Worm (Caenorhabditis elegans) whole organism, early embryonic: ENCODE results near the gene cutl-17.

ENCODE experiments used
- B0310.2 ChIP-seq: sonication (generic microtip); optimal IDR thresholded peaks from 2 replicates; lab custom pipeline; 2016; ENCODE audit warnings: mild to moderate bottlenecking, missing genetic modification characterization, missing compliant biosample characterization
- ama-1 ChIP-seq: fragments of 150-350 bp; optimal IDR thresholded peaks from 2 replicates; lab custom pipeline; 2014
- ceh-13 ChIP-seq: fragments of 200-800 bp; sonication (Bioruptor generic); optimal IDR thresholded peaks from 2 replicates; lab custom pipeline; 2018; ENCODE audit warnings: mild to moderate bottlenecking, missing genetic modification characterization, missing compliant biosample characterization
- ceh-36 ChIP-seq: sonication (generic microtip); optimal IDR thresholded peaks from 2 replicates; lab custom pipeline; 2016; ENCODE audit warnings: missing genetic modification characterization, inconsistent platforms, missing compliant biosample characterization
- hmbx-1 ChIP-seq: sonication (generic microtip); optimal IDR thresholded peaks from 2 replicates; lab custom pipeline; 2016; ENCODE audit warnings: mild to moderate bottlenecking, missing genetic modification characterization, missing compliant biosample characterization
- hnd-1 ChIP-seq: sonication (generic microtip); optimal IDR thresholded peaks from 2 replicates; lab custom pipeline; 2016; ENCODE audit warnings: missing genetic modification characterization, missing compliant biosample characterization
- sea-1 ChIP-seq: fragments of 200-800 bp; sonication (Bioruptor generic); conservative IDR thresholded peaks from 2 replicates; pipeline ENCODE4 v1.3.6; 2022; ENCODE audit warnings: missing genetic modification characterization, missing compliant biosample characterization
- tbx-37 ChIP-seq: fragments of 200-800 bp; sonication (Bioruptor generic); conservative IDR thresholded peaks from 2 replicates; pipeline ENCODE4 v1.3.6; 2022; ENCODE audit warnings: missing genetic modification reagents, missing genetic modification characterization, missing compliant biosample characterization

DNA sequence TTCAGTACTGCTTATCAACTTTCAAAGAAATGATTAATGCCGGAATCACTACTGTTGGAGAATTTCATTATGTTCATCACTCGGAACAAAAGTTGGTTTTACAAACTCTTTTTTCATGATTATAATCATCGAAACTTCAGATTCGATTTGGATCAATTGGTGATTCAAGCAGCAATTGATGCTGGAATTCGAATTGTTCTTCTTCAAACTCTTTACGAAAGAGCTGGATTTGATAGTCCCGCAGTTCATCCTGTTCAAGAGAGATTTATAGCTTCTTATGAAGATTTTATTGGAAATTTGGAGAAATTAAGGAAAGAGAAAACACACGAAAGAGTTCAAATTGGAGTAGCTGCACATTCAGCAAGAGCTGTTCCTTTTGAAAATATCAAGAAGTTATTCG is 5.5 kb downstream of the cutl-17 start:
- no peak for TF ChIP-seq hmbx-1
- no peak for TF ChIP-seq sea-1
- TF ChIP-seq ama-1 (lab: Kevin White, UChicago) = no peak
- TF ChIP-seq hnd-1 (tag; lab: Kevin White, UChicago) = no peak
- TF ChIP-seq B0310.2 (tag; lab: Kevin White, UChicago) = no peak
- TF ChIP-seq ceh-36 = no peak
- TF ChIP-seq ceh-13 (GFP tag; lab: Kevin White, UChicago) = no peak
- no peak for TF ChIP-seq tbx-37 (GFP tag; lab: Robert Waterston, UW)
